Worm (Caenorhabditis elegans) whole organism, L4 larva: ENCODE data around the gene ncx-3.

ENCODE experiments used
- Y48G9A.11 ChIP-seq: fragments of 200-800 bp; sonication (Bioruptor generic); IDR thresholded peaks from 2 replicates; pipeline ENCODE4 v1.3.6; 2022; ENCODE audit warnings: missing genetic modification reagents, missing genetic modification characterization, missing compliant biosample characterization
- aha-1 ChIP-seq: fragments of 150-350 bp; peaks from one replicate; lab custom pipeline; 2014; ENCODE audit warnings: missing biosample characterization, missing genetic modification characterization
- ctbp-1 ChIP-seq: fragments of 200-800 bp; sonication (Bioruptor generic); IDR thresholded peaks from 2 replicates; pipeline ENCODE4 v1.3.6; 2022; ENCODE audit warnings: missing genetic modification reagents, missing genetic modification characterization, missing compliant biosample characterization
- duxl-1 ChIP-seq: sonication (generic microtip); optimal IDR thresholded peaks from 2 replicates; lab custom pipeline; 2016; ENCODE audit warnings: mild to moderate bottlenecking, missing genetic modification characterization, moderate library complexity, missing compliant biosample characterization; ENCODE audit not compliant: poor library complexity
- egl-27 ChIP-seq: sonication (generic microtip); optimal IDR thresholded peaks from 3 replicates; lab custom pipeline; 2017; ENCODE audit warnings: missing biosample characterization, missing genetic modification reagents, missing genetic modification characterization
- gei-8 ChIP-seq: fragments of 200-800 bp; sonication (Bioruptor generic); optimal IDR thresholded peaks from 2 replicates; lab custom pipeline; 2018; ENCODE audit warnings: mild to moderate bottlenecking, missing genetic modification characterization, missing compliant biosample characterization
- jun-1 ChIP-seq: fragments of 150-350 bp; optimal IDR thresholded peaks from 2 replicates; lab custom pipeline; 2014; ENCODE audit warnings: missing biosample characterization, missing genetic modification reagents, missing genetic modification characterization
- lin-38 ChIP-seq: fragments of 200-800 bp; sonication (Bioruptor generic); IDR thresholded peaks from 2 replicates; pipeline ENCODE4 v1.3.6; 2022; ENCODE audit warnings: missing genetic modification reagents, missing genetic modification characterization, missing compliant biosample characterization
- mxl-3 ChIP-seq: fragments of 200-800 bp; sonication (Bioruptor generic); optimal IDR thresholded peaks from 2 replicates; lab custom pipeline; 2018; ENCODE audit warnings: mild to moderate bottlenecking, missing genetic modification characterization, missing compliant biosample characterization
- unc-62 ChIP-seq, 3 experiments: fragments of 150-350 bp in 1 of 3; sonication (generic microtip); optimal IDR thresholded peaks in 2 of 3; peaks in 1 of 3; 1 replicate in 1 of 3; 2 replicates in 2 of 3; lab custom pipeline; 2014 to 2017; ENCODE audit warnings: missing biosample characterization in 3 of 3, missing genetic modification characterization in 3 of 3, missing genetic modification reagents in 3 of 3, missing genotype in 1 of 3

The ncx-3 gene

DNA sequence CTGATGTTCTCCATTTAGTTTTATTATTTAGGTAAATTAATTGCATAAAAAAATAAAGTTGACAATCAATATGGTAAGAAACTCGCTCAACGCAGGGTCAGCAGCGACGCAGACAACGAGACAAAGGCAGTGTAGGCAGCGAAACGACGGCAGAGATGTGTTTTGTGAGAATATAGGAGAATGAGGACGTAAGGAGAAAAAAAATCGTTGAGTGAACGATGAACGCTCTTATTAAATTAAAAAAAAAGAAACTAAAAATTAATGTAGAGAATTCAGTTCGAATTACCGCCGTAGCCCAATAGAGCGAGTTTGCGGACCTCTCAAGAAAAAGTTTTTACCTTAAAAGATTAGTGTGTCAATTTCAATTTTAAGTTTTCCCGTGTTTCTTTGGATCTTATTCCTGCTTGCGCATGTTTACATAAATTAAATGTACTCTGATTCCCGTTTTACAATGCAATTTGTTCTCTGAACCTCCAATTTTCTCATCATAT lies 51.7 kb downstream of the ncx-3 start, which contains the start of gene T25B9.8:
T25B9.8 (minus strand) TSS at position 51 of the 491 bp plus-strand sequence.
- peak; percentile 69 for TF ChIP-seq aha-1 (tag; lab: Kevin White, UChicago)
- TF ChIP-seq duxl-1 (tag; lab: Kevin White, UChicago) = no peak
- no peak for TF ChIP-seq ctbp-1 (GFP tag; lab: Robert Waterston, UW)
- TF ChIP-seq lin-38 (GFP tag; lab: Robert Waterston, UW) = peak; percentile 30

DNA sequence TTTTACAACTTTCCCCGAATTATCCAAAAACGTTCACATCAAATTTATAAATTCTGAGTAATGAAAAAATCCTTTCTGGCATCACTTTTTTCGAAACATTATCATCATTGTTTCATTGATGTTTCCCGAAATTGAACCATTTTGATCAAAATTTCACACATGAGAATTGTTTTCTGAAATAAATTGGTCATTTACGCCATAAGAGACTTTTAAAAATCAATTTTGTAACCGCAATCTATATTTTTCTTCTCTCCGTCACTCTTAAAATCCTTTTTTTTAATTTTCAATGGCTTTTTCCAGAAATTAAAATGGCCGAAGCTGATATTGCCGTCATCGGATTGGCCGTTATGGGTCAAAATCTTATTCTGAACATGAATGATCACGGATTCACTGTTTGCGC lies 52.9 kb downstream of the ncx-3 start, which contains the start of gene T25B9.9:
T25B9.9 (plus strand) TSS at position 301 of the 400 bp plus-strand sequence.
- peak in 1 of 2 experiments; percentile 35 for TF ChIP-seq unc-62 (GFP tag; optimal IDR thresholded peaks at IDR 0.05 in 1 of 2; lab: Kevin White, UChicago)
- no peak for TF ChIP-seq unc-62 (tag; optimal IDR thresholded peaks at IDR 0.05; lab: Kevin White, UChicago)
- no peak for TF ChIP-seq jun-1 (tag; lab: Kevin White, UChicago)
- no peak for TF ChIP-seq egl-27
- TF ChIP-seq mxl-3 = no peak

DNA sequence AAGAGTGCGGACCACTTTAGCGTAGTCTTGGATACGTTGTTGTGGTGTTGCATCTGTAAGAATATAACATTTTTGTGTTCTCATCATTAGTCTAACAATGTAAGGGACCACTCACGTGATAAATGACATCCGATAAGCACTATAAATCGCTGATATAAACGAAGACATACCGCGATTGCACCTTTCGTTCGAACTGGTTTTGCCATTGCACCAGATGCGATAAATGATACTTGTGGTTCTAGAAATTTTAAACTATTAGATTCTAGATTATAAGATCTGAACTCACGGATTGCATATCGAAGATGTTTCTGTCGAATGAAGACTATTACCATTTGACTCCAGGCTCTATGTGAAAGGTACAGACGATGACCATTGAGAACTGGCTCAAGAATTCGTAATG lies 54.8 kb downstream of the ncx-3 start:
- TF ChIP-seq aha-1 (tag; lab: Kevin White, UChicago) (peak; percentile 94), gei-8 (GFP tag; lab: Kevin White, UChicago) (no peak), Y48G9A.11 (GFP tag; lab: Robert Waterston, UW) (no peak)
- TF ChIP-seq, all 104 proteins: peak for 1
